Worm (Caenorhabditis elegans) whole organism, L1 larva: ENCODE results near the gene Y16B4A.2.

Experiments used
- aha-1 ChIP-seq: fragments of 150-350 bp; optimal IDR thresholded peaks from 2 replicates; lab custom pipeline; 2014; ENCODE audit warnings: missing biosample characterization, missing genetic modification characterization
- aly-2 ChIP-seq: fragments of 150-350 bp; optimal IDR thresholded peaks from 2 replicates; lab custom pipeline; 2014; ENCODE audit warnings: missing biosample characterization, missing genetic modification characterization
- ceh-82 ChIP-seq, 3 experiments: fragments of 150-350 bp in 1 of 3; sonication (generic microtip) in 2 of 3; optimal IDR thresholded peaks; 2 replicates each; lab custom pipeline; 2014 to 2017; ENCODE audit warnings: missing biosample characterization in 3 of 3, missing genetic modification characterization in 3 of 3
- dpl-1 ChIP-seq, 3 experiments: fragments of 150-350 bp in 2 of 3; sonication (generic microtip) in 1 of 3; optimal IDR thresholded peaks; 2 replicates each; lab custom pipeline; 2014 to 2017; ENCODE audit warnings: missing biosample characterization in 3 of 3, missing genetic modification characterization in 3 of 3, missing genetic modification reagents in 3 of 3
- lin-14 ChIP-seq: fragments of 200-800 bp; sonication (Bioruptor generic); optimal IDR thresholded peaks from 2 replicates; lab custom pipeline; 2018; ENCODE audit warnings: mild to moderate bottlenecking, missing genetic modification characterization, moderate library complexity, missing compliant biosample characterization
- lin-39 ChIP-seq: fragments of 150-350 bp; optimal IDR thresholded peaks from 2 replicates; lab custom pipeline; 2014; ENCODE audit warnings: missing biosample characterization, missing genetic modification reagents, missing genetic modification characterization
- nhr-76 ChIP-seq: sonication (generic microtip); optimal IDR thresholded peaks from 2 replicates; lab custom pipeline; 2017; ENCODE audit warnings: missing biosample characterization, missing genetic modification characterization
- pag-3 ChIP-seq: sonication (generic microtip); optimal IDR thresholded peaks from 2 replicates; lab custom pipeline; 2017; ENCODE audit warnings: missing genetic modification characterization, mild to moderate bottlenecking, missing compliant biosample characterization, antibody characterized with exemption, borderline replicate concordance; ENCODE audit not compliant: insufficient read depth
- pax-3 ChIP-seq: fragments of 200-800 bp; sonication (Bioruptor generic); optimal IDR thresholded peaks from 2 replicates; lab custom pipeline; 2018; ENCODE audit warnings: mild to moderate bottlenecking, missing genetic modification characterization, moderate library complexity, missing compliant biosample characterization
- pqm-1 ChIP-seq: sonication (generic microtip); optimal IDR thresholded peaks from 3 replicates; lab custom pipeline; 2017; ENCODE audit warnings: missing biosample characterization, missing genetic modification characterization
- snpc-4 ChIP-seq: fragments of 150-350 bp; optimal IDR thresholded peaks from 2 replicates; lab custom pipeline; 2014; ENCODE audit warnings: missing biosample characterization, missing genetic modification characterization
- tbx-2 ChIP-seq: sonication (generic microtip); optimal IDR thresholded peaks from 2 replicates; lab custom pipeline; 2016; ENCODE audit warnings: missing genetic modification characterization, missing compliant biosample characterization
- zag-1 ChIP-seq: fragments of 150-350 bp; optimal IDR thresholded peaks from 2 replicates; lab custom pipeline; 2014; ENCODE audit warnings: missing biosample characterization, missing genetic modification characterization
- ztf-11 ChIP-seq, 2 experiments: sonication (generic microtip); optimal IDR thresholded peaks; 2 replicates each; lab custom pipeline; 2016 to 2017; ENCODE audit warnings: missing genetic modification characterization in 2 of 2, missing biosample characterization in 1 of 2, missing compliant biosample characterization in 1 of 2

- TF ChIP-seq snpc-4 (tag; lab: Kevin White, UChicago), result peak; percentile 88
- TF ChIP-seq aly-2, result no peak
- no peak for TF ChIP-seq nhr-76 (tag; lab: Kevin White, UChicago)
- peak; percentile 64 to 81 (median 72) for TF ChIP-seq dpl-1 (GFP tag; optimal IDR thresholded peaks at IDR 0.05; lab: Kevin White, UChicago)
- TF ChIP-seq lin-14 (GFP tag; lab: Kevin White, UChicago), result peak; percentile 98
- no peak for TF ChIP-seq zag-1 (tag; lab: Kevin White, UChicago)
- peak in 1 of 2 experiments; percentile 4 for TF ChIP-seq ztf-11 (tag; optimal IDR thresholded peaks at IDR 0.05; lab: Kevin White, UChicago)
- TF ChIP-seq aha-1 (tag; lab: Kevin White, UChicago), result peak; percentile 3
- TF ChIP-seq ceh-82 (tag; optimal IDR thresholded peaks at IDR 0.05; lab: Kevin White, UChicago), result peak; percentile 77 to 94 (median 78)
- TF ChIP-seq pqm-1 (tag; lab: Kevin White, UChicago), result no peak
- no peak for TF ChIP-seq lin-39 (tag; lab: Kevin White, UChicago)
- peak; percentile 42 for TF ChIP-seq pag-3 (tag; lab: Kevin White, UChicago)
- TF ChIP-seq pax-3 (tag; lab: Kevin White, UChicago), result peak; percentile 59
- TF ChIP-seq tbx-2, result peak; percentile 84
Observed at ce11 chrX:14746948-14747347, 24.7 kb downstream of the Y16B4A.2 start, which contains the start of gene C05G5.2.
